Worm (Caenorhabditis elegans) whole organism, mixed stage, embryonic: Measurements from ENCODE around the gene tatn-1.

Experiments used
- elt-1 ChIP-seq: sonication (generic microtip); optimal IDR thresholded peaks from 2 replicates; lab custom pipeline; 2017; ENCODE audit warnings: missing genetic modification characterization, mild to moderate bottlenecking, missing compliant biosample characterization, antibody characterized with exemption, moderate library complexity, borderline replicate concordance; ENCODE audit not compliant: insufficient read depth
- elt-3 ChIP-seq: fragments of 150-350 bp; optimal IDR thresholded peaks from 2 replicates; lab custom pipeline; 2014; ENCODE audit warnings: missing biosample characterization, missing genetic modification characterization
- lin-13 ChIP-seq: fragments of 150-350 bp; optimal IDR thresholded peaks from 2 replicates; lab custom pipeline; 2014; ENCODE audit warnings: missing biosample characterization, missing genetic modification characterization
- lsy-2 ChIP-seq: fragments of 150-350 bp; optimal IDR thresholded peaks from 2 replicates; lab custom pipeline; 2014; ENCODE audit warnings: missing biosample characterization, missing genetic modification characterization
- nhr-12 ChIP-seq: fragments of 150-350 bp; optimal IDR thresholded peaks from 2 replicates; lab custom pipeline; 2014; ENCODE audit warnings: missing biosample characterization, missing genetic modification characterization
- nhr-28 ChIP-seq: fragments of 150-350 bp; optimal IDR thresholded peaks from 2 replicates; lab custom pipeline; 2014; ENCODE audit warnings: missing biosample characterization, missing genetic modification characterization
- pha-4 ChIP-seq: fragments of 150-350 bp; optimal IDR thresholded peaks from 2 replicates; lab custom pipeline; 2018; ENCODE audit warnings: missing biosample characterization, missing genetic modification reagents, missing genetic modification characterization
- unc-39 ChIP-seq: fragments of 150-350 bp; optimal IDR thresholded peaks from 2 replicates; lab custom pipeline; 2014; ENCODE audit warnings: missing biosample characterization, missing genetic modification characterization
- ztf-11 ChIP-seq: fragments of 150-350 bp; optimal IDR thresholded peaks from 2 replicates; lab custom pipeline; 2014; ENCODE audit warnings: missing biosample characterization, missing genetic modification characterization

ce11 chrX:14816717-14817116 lies 25.9 kb downstream of the tatn-1 start:
- TF ChIP-seq lsy-2 (tag; lab: Kevin White, UChicago) (no peak), nhr-28 (tag; lab: Kevin White, UChicago) (no peak), elt-3 (tag; lab: Kevin White, UChicago) (no peak), nhr-12 (tag; lab: Kevin White, UChicago) (no peak), unc-39 (no peak), ztf-11 (tag; lab: Kevin White, UChicago) (no peak), elt-1 (tag; lab: Kevin White, UChicago) (no peak), pha-4 (tag; lab: Kevin White, UChicago) (no peak), lin-13 (tag; lab: Kevin White, UChicago) (no peak)
